Worm (Caenorhabditis elegans) whole organism, midembryonic: Measurements from ENCODE around the gene R07B7.8.

Experiments used
- cog-1 ChIP-seq: sonication (generic microtip); optimal IDR thresholded peaks from 2 replicates; lab custom pipeline; 2016; ENCODE audit warnings: missing genetic modification characterization, missing compliant biosample characterization
- flt-1 ChIP-seq: fragments of 200-800 bp; sonication (Bioruptor generic); IDR thresholded peaks from 2 replicates; pipeline ENCODE4 v1.3.6; 2022; ENCODE audit warnings: missing genetic modification characterization, missing compliant biosample characterization
- ref-1 ChIP-seq: fragments of 200-800 bp; sonication (Bioruptor generic); conservative IDR thresholded peaks from 2 replicates; pipeline ENCODE4 v1.3.6; 2022; ENCODE audit warnings: missing genetic modification reagents, missing genetic modification characterization, missing compliant biosample characterization
- ztf-29 ChIP-seq: fragments of 200-800 bp; sonication (Bioruptor generic); IDR thresholded peaks from 2 replicates; pipeline ENCODE4 v1.3.6; 2022; ENCODE audit warnings: missing genetic modification reagents, missing genetic modification characterization, missing compliant biosample characterization

DNA sequence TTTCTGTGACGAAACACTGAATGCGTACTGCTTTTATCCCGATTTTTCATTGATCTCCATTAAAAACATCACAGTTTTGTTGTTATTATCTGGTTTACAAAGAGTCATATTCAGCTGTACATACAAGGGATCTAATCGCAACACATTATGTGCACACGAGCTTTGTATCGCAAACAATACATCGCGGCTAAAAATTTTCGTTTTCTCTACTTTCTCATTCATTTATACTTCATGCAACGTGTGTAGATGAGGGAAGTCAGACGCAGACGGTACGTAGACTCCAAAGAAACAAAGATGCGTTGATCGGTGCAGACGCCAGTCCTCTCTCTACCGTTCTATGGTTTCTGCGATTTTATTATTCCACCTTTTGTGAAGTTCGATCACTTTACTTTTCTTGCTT is 22.7 kb upstream of the R07B7.8 start, which contains the start of gene nhr-136:
- TF ChIP-seq flt-1 (GFP tag; lab: Robert Waterston, UW), result no peak
- no peak for TF ChIP-seq ztf-29
- TF ChIP-seq ref-1, result no peak
- no peak for TF ChIP-seq cog-1 (tag; lab: Kevin White, UChicago)
